Worm (Caenorhabditis elegans) whole organism, L1 larva: ENCODE data around the gene nuo-5.

Source experiments
- Y116A8C.19 ChIP-seq: sonication (generic microtip); optimal IDR thresholded peaks from 2 replicates; lab custom pipeline; 2016; ENCODE audit warnings: missing compliant biosample characterization, missing genetic modification characterization, borderline replicate concordance
- aly-2 ChIP-seq: fragments of 150-350 bp; optimal IDR thresholded peaks from 2 replicates; lab custom pipeline; 2014; ENCODE audit warnings: missing biosample characterization, missing genetic modification characterization
- blmp-1 ChIP-seq: fragments of 150-350 bp; optimal IDR thresholded peaks from 2 replicates; lab custom pipeline; 2014; ENCODE audit warnings: missing biosample characterization, missing genetic modification characterization
- ceh-63 ChIP-seq: fragments of 200-800 bp; sonication (Bioruptor generic); optimal IDR thresholded peaks from 2 replicates; lab custom pipeline; 2018; ENCODE audit warnings: mild to moderate bottlenecking, missing genetic modification characterization, missing compliant biosample characterization
- ceh-82 ChIP-seq, 3 experiments: fragments of 150-350 bp in 1 of 3; sonication (generic microtip) in 2 of 3; optimal IDR thresholded peaks; 2 replicates each; lab custom pipeline; 2014 to 2017; ENCODE audit warnings: missing biosample characterization in 3 of 3, missing genetic modification characterization in 3 of 3
- dpl-1 ChIP-seq, 3 experiments: fragments of 150-350 bp in 2 of 3; sonication (generic microtip) in 1 of 3; optimal IDR thresholded peaks; 2 replicates each; lab custom pipeline; 2014 to 2017; ENCODE audit warnings: missing biosample characterization in 3 of 3, missing genetic modification characterization in 3 of 3, missing genetic modification reagents in 3 of 3
- dsc-1 ChIP-seq: sonication (generic microtip); optimal IDR thresholded peaks from 2 replicates; lab custom pipeline; 2016; ENCODE audit warnings: mild to moderate bottlenecking, missing genetic modification characterization, missing compliant biosample characterization
- efl-1 ChIP-seq, 4 experiments: fragments of 150-350 bp; optimal IDR thresholded peaks in 3 of 4; peaks in 1 of 4; 1 replicate in 1 of 4; 2 replicates in 3 of 4; lab custom pipeline; 2014; ENCODE audit warnings: missing biosample characterization in 2 of 4, missing genetic modification characterization in 2 of 4, missing genetic modification reagents in 2 of 4
- elt-2 ChIP-seq: sonication (generic microtip); optimal IDR thresholded peaks from 2 replicates; lab custom pipeline; 2016; ENCODE audit warnings: missing genetic modification characterization, mild to moderate bottlenecking, inconsistent platforms, missing compliant biosample characterization, missing genetic modification reagents
- hlh-17 ChIP-seq: fragments of 200-800 bp; sonication (Bioruptor generic); optimal IDR thresholded peaks from 2 replicates; lab custom pipeline; 2018; ENCODE audit warnings: missing genetic modification characterization, mild to moderate bottlenecking, missing compliant biosample characterization, moderate library complexity, borderline replicate concordance
- hpl-2 ChIP-seq: fragments of 150-350 bp; optimal IDR thresholded peaks from 2 replicates; lab custom pipeline; 2014; ENCODE audit warnings: missing biosample characterization, missing genetic modification reagents, missing genetic modification characterization
- lin-35 ChIP-seq, 2 experiments: fragments of 150-350 bp; optimal IDR thresholded peaks; 2 replicates each; lab custom pipeline; 2014; ENCODE audit warnings: missing biosample characterization in 2 of 2, missing genetic modification characterization in 2 of 2, missing genetic modification reagents in 2 of 2
- lsy-2 ChIP-seq, 2 experiments: fragments of 150-350 bp; optimal IDR thresholded peaks; 2 replicates each; lab custom pipeline; 2014; ENCODE audit warnings: missing biosample characterization in 2 of 2, missing genetic modification characterization in 2 of 2
- nhr-12 ChIP-seq: sonication (generic microtip); optimal IDR thresholded peaks from 2 replicates; lab custom pipeline; 2017; ENCODE audit warnings: missing biosample characterization, missing genetic modification characterization
- nhr-71 ChIP-seq: sonication (generic microtip); optimal IDR thresholded peaks from 2 replicates; lab custom pipeline; 2016; ENCODE audit warnings: mild to moderate bottlenecking, missing genetic modification characterization, moderate library complexity, missing compliant biosample characterization
- nhr-85 ChIP-seq: sonication (generic microtip); peaks from one replicate; lab custom pipeline; 2016; ENCODE audit warnings: missing genetic modification characterization, inconsistent platforms, missing compliant biosample characterization
- snpc-4 ChIP-seq: fragments of 150-350 bp; optimal IDR thresholded peaks from 2 replicates; lab custom pipeline; 2014; ENCODE audit warnings: missing biosample characterization, missing genetic modification characterization
- snu-23 ChIP-seq: sonication (generic microtip); optimal IDR thresholded peaks from 2 replicates; lab custom pipeline; 2016; ENCODE audit warnings: missing genetic modification characterization, missing compliant biosample characterization
- sup-37 ChIP-seq: fragments of 200-800 bp; sonication (Bioruptor generic); optimal IDR thresholded peaks from 2 replicates; lab custom pipeline; 2018; ENCODE audit warnings: mild to moderate bottlenecking, missing genetic modification characterization, missing compliant biosample characterization
- tbx-2 ChIP-seq: sonication (generic microtip); optimal IDR thresholded peaks from 2 replicates; lab custom pipeline; 2016; ENCODE audit warnings: missing genetic modification characterization, missing compliant biosample characterization
- unc-130 ChIP-seq: fragments of 150-350 bp; optimal IDR thresholded peaks from 2 replicates; lab custom pipeline; 2017; ENCODE audit warnings: missing biosample characterization, missing genetic modification characterization, inconsistent platforms
- unc-86 ChIP-seq: sonication (generic microtip); optimal IDR thresholded peaks from 2 replicates; lab custom pipeline; 2016; ENCODE audit warnings: missing genetic modification characterization, missing compliant biosample characterization
- unc-98 ChIP-seq: fragments of 200-800 bp; sonication (Bioruptor generic); IDR thresholded peaks from 2 replicates; pipeline ENCODE4 v1.3.6; 2022; ENCODE audit warnings: missing genetic modification characterization, missing compliant biosample characterization
- xbp-1 ChIP-seq: sonication (generic microtip); optimal IDR thresholded peaks from 2 replicates; lab custom pipeline; 2016; ENCODE audit warnings: missing genetic modification characterization, missing compliant biosample characterization
- zip-4 ChIP-seq: fragments of 200-800 bp; sonication (Bioruptor generic); optimal IDR thresholded peaks from 2 replicates; lab custom pipeline; 2018; ENCODE audit warnings: mild to moderate bottlenecking, missing genetic modification characterization, moderate library complexity, missing compliant biosample characterization
- ztf-11 ChIP-seq, 2 experiments: sonication (generic microtip); optimal IDR thresholded peaks; 2 replicates each; lab custom pipeline; 2016 to 2017; ENCODE audit warnings: missing genetic modification characterization in 2 of 2, missing biosample characterization in 1 of 2, missing compliant biosample characterization in 1 of 2

Gene nuo-5

DNA sequence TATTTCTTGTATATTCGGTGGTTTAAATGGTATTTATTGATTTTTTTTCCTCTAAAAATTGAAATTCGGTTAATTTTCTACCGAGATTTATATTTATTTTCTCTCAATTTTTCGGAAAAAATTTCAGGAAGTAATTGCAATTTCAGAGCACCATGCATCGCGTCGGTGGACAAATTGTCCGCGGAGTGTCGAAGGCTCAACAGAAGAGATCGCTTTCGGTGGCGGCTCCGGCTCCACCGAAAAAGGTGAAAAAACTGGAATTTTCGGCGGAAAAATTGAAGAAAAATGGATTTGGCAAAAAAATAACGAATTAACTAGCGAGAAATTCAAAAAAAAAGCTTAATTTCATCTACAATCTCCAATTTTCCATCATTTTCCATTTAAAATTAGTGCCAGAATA, at the start of gene nuo-5:
Gene nuo-5 (plus strand): TSS at position 147 of the 400 bp plus-strand sequence.
- no peak for TF ChIP-seq ceh-63 (GFP tag; lab: Kevin White, UChicago)
- no peak for TF ChIP-seq ceh-82 (tag; optimal IDR thresholded peaks at IDR 0.05; lab: Kevin White, UChicago)
- TF ChIP-seq unc-98 (GFP tag; lab: Robert Waterston, UW): no peak
- TF ChIP-seq, all 84 proteins: peak for 0

DNA sequence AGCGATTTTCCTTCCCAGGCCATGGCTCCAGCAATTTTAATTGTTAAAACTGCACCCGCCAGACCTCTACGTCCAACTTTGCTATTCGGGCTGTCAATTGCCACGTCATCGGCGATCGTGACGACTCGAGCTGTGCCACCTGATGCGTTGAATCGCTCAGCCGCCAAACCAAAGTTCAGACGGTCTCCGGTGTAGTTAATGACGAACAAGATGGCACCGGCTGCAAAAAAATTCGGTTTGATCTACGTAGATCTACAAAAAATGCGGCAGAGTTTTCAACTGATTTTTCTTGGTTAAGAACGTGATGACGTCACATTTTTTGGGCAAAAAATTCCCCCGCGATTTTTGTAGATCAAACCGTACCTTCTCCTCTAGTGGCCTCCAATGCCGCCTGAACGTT, 47.8 kb upstream of the nuo-5 start:
- TF ChIP-seq unc-86 (tag; lab: Kevin White, UChicago): no peak
- no peak for TF ChIP-seq efl-1 (optimal IDR thresholded peaks at IDR 0.05; lab: Kevin White, UChicago)
- TF ChIP-seq efl-1 (GFP tag; optimal IDR thresholded peaks at IDR 0.05 in 1 of 2; lab: Kevin White, UChicago): peak in 1 of 2 experiments; percentile 49

DNA sequence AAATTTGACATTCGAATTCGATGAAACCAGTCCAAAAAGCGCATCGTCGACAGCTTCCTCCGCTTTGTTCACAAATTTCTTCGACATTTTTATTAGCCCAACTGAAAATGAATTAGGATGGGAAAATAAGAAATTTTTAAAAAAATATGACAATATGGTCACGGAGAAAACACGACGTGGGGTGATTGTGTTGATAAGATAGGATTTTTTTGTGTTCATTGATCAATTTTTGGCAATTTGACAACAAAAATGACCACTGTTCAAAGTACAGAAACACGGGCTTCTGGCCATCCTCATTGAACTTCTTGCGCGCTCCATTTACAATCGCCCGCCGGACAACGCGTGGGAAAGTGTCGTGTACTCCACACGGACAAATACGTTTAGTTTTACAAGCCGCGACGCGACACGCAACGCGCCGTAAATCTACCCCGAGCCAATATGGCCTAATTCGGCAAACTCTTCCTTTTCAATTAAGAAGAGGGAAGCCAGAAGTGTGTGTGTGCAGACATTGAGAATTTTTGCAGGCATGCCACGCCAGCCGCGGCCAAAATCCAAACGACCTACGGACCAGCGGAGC, 46.1 kb upstream of the nuo-5 start, which contains the start of the genes W02H5.8 and angl-1:
Gene W02H5.8 (minus strand): TSS at position 101 of the 577 bp plus-strand sequence.
Gene angl-1 (plus strand): TSS at position 527 of the 577 bp plus-strand sequence.
- TF ChIP-seq unc-130 (tag; lab: Kevin White, UChicago) (no peak), efl-1 (optimal IDR thresholded peaks at IDR 0.05; lab: Kevin White, UChicago) (no peak), efl-1 (GFP tag; optimal IDR thresholded peaks at IDR 0.05 in 1 of 2; lab: Kevin White, UChicago) (peak in 1 of 2 experiments; percentile 89)

DNA sequence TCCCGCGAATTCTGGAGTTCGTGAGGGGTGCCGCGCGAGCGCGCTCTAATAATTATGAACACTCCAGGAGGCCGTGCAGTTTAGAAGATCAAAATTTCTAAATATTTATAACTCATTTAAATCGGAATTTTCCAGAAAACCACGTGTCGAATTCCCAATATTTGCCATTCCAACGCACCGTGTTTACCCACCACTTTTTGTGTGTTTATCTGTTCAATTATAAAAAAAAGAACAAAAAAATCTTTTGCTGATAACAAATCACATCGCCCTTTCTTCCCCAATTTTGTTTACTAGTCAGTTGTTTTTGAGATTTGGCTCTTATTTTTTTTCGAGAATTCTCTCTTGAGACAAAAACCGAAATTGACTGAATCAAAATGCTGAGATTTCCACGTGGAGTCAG, 42.6 kb upstream of the nuo-5 start:
- TF ChIP-seq aly-2 (tag; lab: Kevin White, UChicago) (no peak), blmp-1 (tag; lab: Kevin White, UChicago) (no peak), hlh-17 (GFP tag; lab: Kevin White, UChicago) (no peak), sup-37 (GFP tag; lab: Kevin White, UChicago) (no peak), efl-1 (optimal IDR thresholded peaks at IDR 0.05; lab: Kevin White, UChicago) (no peak), efl-1 (GFP tag; optimal IDR thresholded peaks at IDR 0.05 in 1 of 2; lab: Kevin White, UChicago) (peak in 1 of 2 experiments; percentile 48), elt-2 (no peak), zip-4 (GFP tag; lab: Kevin White, UChicago) (no peak)
- TF ChIP-seq, all 84 proteins: peak for 1

DNA sequence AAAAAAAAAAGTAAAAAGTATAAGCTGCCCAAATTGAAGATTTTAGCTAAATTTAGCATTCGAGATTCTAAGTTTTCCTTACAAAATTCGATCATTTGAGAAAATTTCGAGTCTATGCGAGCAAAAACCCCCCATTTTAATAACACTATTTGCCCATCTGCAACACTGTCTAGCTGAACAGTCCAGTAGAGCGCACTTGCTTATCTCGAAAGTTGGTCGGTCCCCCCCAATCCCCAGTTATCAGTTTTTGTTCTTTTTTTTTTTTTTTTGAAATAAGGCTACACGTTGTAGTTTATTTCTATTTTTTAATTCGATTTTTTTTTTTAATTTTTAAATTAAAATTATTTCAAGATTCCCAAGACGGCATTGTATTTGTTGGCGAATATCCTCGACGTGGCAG, 41.1 kb upstream of the nuo-5 start:
- no peak for TF ChIP-seq nhr-12
- no peak for TF ChIP-seq nhr-85
- peak in 2 of 3 experiments; percentile 10 to 51 for TF ChIP-seq dpl-1 (GFP tag; optimal IDR thresholded peaks at IDR 0.05; lab: Kevin White, UChicago)
- peak; percentile 27 for TF ChIP-seq nhr-71 (tag; lab: Kevin White, UChicago)
- TF ChIP-seq ztf-11 (tag; optimal IDR thresholded peaks at IDR 0.05; lab: Kevin White, UChicago): no peak
- no peak for TF ChIP-seq tbx-2 (tag; lab: Kevin White, UChicago)
- TF ChIP-seq Y116A8C.19 (tag; lab: Kevin White, UChicago): no peak
- peak; percentile 12 for TF ChIP-seq snu-23 (GFP tag; lab: Kevin White, UChicago)
- peak; percentile 14 to 38 for TF ChIP-seq lsy-2 (tag; optimal IDR thresholded peaks at IDR 0.05; lab: Kevin White, UChicago)
- no peak for TF ChIP-seq hpl-2 (GFP tag; lab: Kevin White, UChicago)
- TF ChIP-seq elt-2: peak; percentile 41
- no peak for TF ChIP-seq snpc-4
- peak in 1 of 2 experiments; percentile 51 for TF ChIP-seq lin-35 (GFP tag; optimal IDR thresholded peaks at IDR 0.05; lab: Kevin White, UChicago)
- peak; percentile 1 for TF ChIP-seq xbp-1 (tag; lab: Kevin White, UChicago)
- TF ChIP-seq efl-1 (optimal IDR thresholded peaks at IDR 0.05; lab: Kevin White, UChicago): peak; percentile 34 to 37
- peak; percentile 33 to 93 for TF ChIP-seq efl-1 (GFP tag; optimal IDR thresholded peaks at IDR 0.05 in 1 of 2; lab: Kevin White, UChicago)

DNA sequence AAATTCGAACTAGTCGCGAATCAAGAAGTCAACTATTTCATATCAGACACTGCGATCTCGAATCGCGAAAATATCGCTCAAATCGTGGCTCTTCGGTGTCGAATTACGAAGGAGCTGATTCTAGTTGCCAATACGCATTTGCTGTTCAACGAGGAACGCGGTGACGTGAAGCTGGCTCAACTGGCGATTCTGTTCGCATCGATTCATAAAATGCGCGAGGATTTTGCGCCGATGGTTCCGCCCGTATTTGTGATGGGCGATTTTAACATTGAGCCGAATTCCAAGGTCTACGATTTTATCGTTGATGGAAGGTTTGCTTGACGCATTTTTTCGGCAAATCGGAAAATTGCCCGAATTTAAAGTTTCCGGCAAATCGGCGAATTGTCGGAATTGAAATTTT, 38.3 kb upstream of the nuo-5 start:
- TF ChIP-seq efl-1 (optimal IDR thresholded peaks at IDR 0.05; lab: Kevin White, UChicago): no peak
- peak in 1 of 2 experiments; percentile 82 for TF ChIP-seq efl-1 (GFP tag; optimal IDR thresholded peaks at IDR 0.05 in 1 of 2; lab: Kevin White, UChicago)
- TF ChIP-seq snpc-4: no peak
- TF ChIP-seq, all 84 proteins: peak for 1

DNA sequence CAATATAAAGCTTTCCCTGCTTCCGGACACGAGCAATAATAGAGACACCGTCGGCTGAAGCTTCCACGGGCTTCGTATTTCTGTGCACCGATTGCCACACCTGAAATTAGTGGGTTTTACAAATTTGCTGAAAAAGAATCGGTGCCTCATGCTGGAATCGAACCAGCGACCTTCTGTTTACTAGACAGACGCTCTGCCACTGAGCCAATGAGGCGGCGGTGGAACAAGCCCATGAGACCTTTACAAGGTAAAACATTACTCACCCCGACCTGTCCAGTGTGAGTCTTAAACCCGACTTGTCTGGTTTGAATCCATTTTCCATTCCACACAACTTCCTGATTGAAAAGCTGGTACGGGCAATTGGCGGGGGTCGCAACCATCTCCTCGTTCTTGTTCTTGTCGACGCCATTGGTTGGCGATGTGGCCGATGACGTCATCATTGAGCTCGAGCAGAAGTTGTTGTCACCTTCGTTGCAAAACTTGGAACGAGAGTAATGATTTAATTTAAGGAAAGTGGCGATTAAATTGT, 34.2 kb upstream of the nuo-5 start, which contains the start of gene ndx-2:
Gene ndx-2 (minus strand): TSS at position 479 of the 529 bp plus-strand sequence.
- TF ChIP-seq dsc-1 (tag; lab: Kevin White, UChicago): no peak
